Worm (Caenorhabditis elegans) whole organism, L1 larva: ENCODE results near the gene F52C12.2.

Source experiments
- C04F5.9 ChIP-seq: sonication (generic microtip); optimal IDR thresholded peaks from 2 replicates; lab custom pipeline; 2016; ENCODE audit warnings: missing genetic modification characterization, missing compliant biosample characterization
- C16A3.4 ChIP-seq: fragments of 150-350 bp; optimal IDR thresholded peaks from 2 replicates; lab custom pipeline; 2014; ENCODE audit warnings: missing biosample characterization, missing genetic modification characterization
- C34B4.2 ChIP-seq: sonication (generic microtip); optimal IDR thresholded peaks from 2 replicates; lab custom pipeline; 2017; ENCODE audit warnings: mild to moderate bottlenecking, missing genetic modification characterization, missing compliant biosample characterization
- F16B12.6 ChIP-seq: fragments of 150-350 bp; optimal IDR thresholded peaks from 2 replicates; lab custom pipeline; 2014; ENCODE audit warnings: missing biosample characterization, missing genetic modification characterization
- blmp-1 ChIP-seq: fragments of 150-350 bp; optimal IDR thresholded peaks from 2 replicates; lab custom pipeline; 2014; ENCODE audit warnings: missing biosample characterization, missing genetic modification characterization
- ceh-63 ChIP-seq: fragments of 200-800 bp; sonication (Bioruptor generic); optimal IDR thresholded peaks from 2 replicates; lab custom pipeline; 2018; ENCODE audit warnings: mild to moderate bottlenecking, missing genetic modification characterization, missing compliant biosample characterization
- ceh-8 ChIP-seq: fragments of 200-800 bp; sonication (Bioruptor generic); optimal IDR thresholded peaks from 2 replicates; lab custom pipeline; 2018; ENCODE audit warnings: mild to moderate bottlenecking, missing genetic modification characterization, moderate library complexity, missing compliant biosample characterization
- ceh-82 ChIP-seq, 3 experiments: fragments of 150-350 bp in 1 of 3; sonication (generic microtip) in 2 of 3; optimal IDR thresholded peaks; 2 replicates each; lab custom pipeline; 2014 to 2017; ENCODE audit warnings: missing biosample characterization in 3 of 3, missing genetic modification characterization in 3 of 3
- ceh-90 ChIP-seq: sonication (generic microtip); optimal IDR thresholded peaks from 2 replicates; lab custom pipeline; 2016; ENCODE audit warnings: missing genetic modification characterization, missing compliant biosample characterization
- ces-1 ChIP-seq: fragments of 150-350 bp; optimal IDR thresholded peaks from 2 replicates; lab custom pipeline; 2014; ENCODE audit warnings: missing biosample characterization, missing genetic modification reagents, missing genetic modification characterization
- dpl-1 ChIP-seq, 3 experiments: fragments of 150-350 bp in 2 of 3; sonication (generic microtip) in 1 of 3; optimal IDR thresholded peaks; 2 replicates each; lab custom pipeline; 2014 to 2017; ENCODE audit warnings: missing biosample characterization in 3 of 3, missing genetic modification characterization in 3 of 3, missing genetic modification reagents in 3 of 3
- efl-1 ChIP-seq, 4 experiments: fragments of 150-350 bp; optimal IDR thresholded peaks in 3 of 4; peaks in 1 of 4; 1 replicate in 1 of 4; 2 replicates in 3 of 4; lab custom pipeline; 2014; ENCODE audit warnings: missing biosample characterization in 2 of 4, missing genetic modification characterization in 2 of 4, missing genetic modification reagents in 2 of 4
- efl-3 ChIP-seq: fragments of 200-800 bp; sonication (Bioruptor generic); optimal IDR thresholded peaks from 2 replicates; lab custom pipeline; 2018; ENCODE audit warnings: mild to moderate bottlenecking, missing genetic modification characterization, missing compliant biosample characterization
- egl-27 ChIP-seq, 2 experiments: fragments of 150-350 bp in 1 of 2; sonication (generic microtip); optimal IDR thresholded peaks; 3 replicates each; lab custom pipeline; 2017 to 2018; ENCODE audit warnings: missing biosample characterization in 2 of 2, missing genetic modification characterization in 2 of 2, missing genetic modification reagents in 2 of 2
- elt-2 ChIP-seq: sonication (generic microtip); optimal IDR thresholded peaks from 2 replicates; lab custom pipeline; 2016; ENCODE audit warnings: missing genetic modification characterization, mild to moderate bottlenecking, inconsistent platforms, missing compliant biosample characterization, missing genetic modification reagents
- fkh-4 ChIP-seq: sonication (generic microtip); optimal IDR thresholded peaks from 2 replicates; lab custom pipeline; 2016; ENCODE audit warnings: missing compliant biosample characterization, missing genetic modification characterization, borderline replicate concordance
- fkh-8 ChIP-seq: sonication (generic microtip); optimal IDR thresholded peaks from 2 replicates; lab custom pipeline; 2016; ENCODE audit warnings: mild to moderate bottlenecking, missing genetic modification characterization, missing compliant biosample characterization
- hlh-17 ChIP-seq: fragments of 200-800 bp; sonication (Bioruptor generic); optimal IDR thresholded peaks from 2 replicates; lab custom pipeline; 2018; ENCODE audit warnings: missing genetic modification characterization, mild to moderate bottlenecking, missing compliant biosample characterization, moderate library complexity, borderline replicate concordance
- hpl-2 ChIP-seq: fragments of 150-350 bp; optimal IDR thresholded peaks from 2 replicates; lab custom pipeline; 2014; ENCODE audit warnings: missing biosample characterization, missing genetic modification reagents, missing genetic modification characterization
- irx-1 ChIP-seq: sonication (generic microtip); optimal IDR thresholded peaks from 2 replicates; lab custom pipeline; 2016; ENCODE audit warnings: missing genetic modification characterization, missing compliant biosample characterization
- lin-14 ChIP-seq: fragments of 200-800 bp; sonication (Bioruptor generic); optimal IDR thresholded peaks from 2 replicates; lab custom pipeline; 2018; ENCODE audit warnings: mild to moderate bottlenecking, missing genetic modification characterization, moderate library complexity, missing compliant biosample characterization
- lin-39 ChIP-seq: fragments of 150-350 bp; optimal IDR thresholded peaks from 2 replicates; lab custom pipeline; 2014; ENCODE audit warnings: missing biosample characterization, missing genetic modification reagents, missing genetic modification characterization
- lir-3 ChIP-seq: sonication (generic microtip); optimal IDR thresholded peaks from 2 replicates; lab custom pipeline; 2016; ENCODE audit warnings: mild to moderate bottlenecking, missing genetic modification characterization, moderate library complexity, missing compliant biosample characterization; ENCODE audit not compliant: poor library complexity
- lsy-2 ChIP-seq, 2 experiments: fragments of 150-350 bp; optimal IDR thresholded peaks; 2 replicates each; lab custom pipeline; 2014; ENCODE audit warnings: missing biosample characterization in 2 of 2, missing genetic modification characterization in 2 of 2
- mdl-1 ChIP-seq, 2 experiments: fragments of 150-350 bp; optimal IDR thresholded peaks; 2 replicates each; lab custom pipeline; 2014 to 2017; ENCODE audit warnings: missing biosample characterization in 2 of 2, missing genetic modification characterization in 2 of 2, inconsistent platforms in 1 of 2
- mef-2 ChIP-seq: fragments of 150-350 bp; optimal IDR thresholded peaks from 2 replicates; lab custom pipeline; 2014; ENCODE audit warnings: missing biosample characterization, missing genetic modification characterization
- nhr-20 ChIP-seq: sonication (generic microtip); optimal IDR thresholded peaks from 2 replicates; lab custom pipeline; 2016; ENCODE audit warnings: mild to moderate bottlenecking, missing genetic modification characterization, missing compliant biosample characterization
- nhr-237 ChIP-seq: fragments of 150-350 bp; optimal IDR thresholded peaks from 2 replicates; lab custom pipeline; 2014; ENCODE audit warnings: missing biosample characterization, missing genetic modification characterization
- nhr-28 ChIP-seq: fragments of 150-350 bp; optimal IDR thresholded peaks from 2 replicates; lab custom pipeline; 2014; ENCODE audit warnings: missing biosample characterization, missing genetic modification characterization
- nhr-71 ChIP-seq: sonication (generic microtip); optimal IDR thresholded peaks from 2 replicates; lab custom pipeline; 2016; ENCODE audit warnings: mild to moderate bottlenecking, missing genetic modification characterization, moderate library complexity, missing compliant biosample characterization
- nhr-76 ChIP-seq: sonication (generic microtip); optimal IDR thresholded peaks from 2 replicates; lab custom pipeline; 2017; ENCODE audit warnings: missing biosample characterization, missing genetic modification characterization
- nhr-85 ChIP-seq: sonication (generic microtip); peaks from one replicate; lab custom pipeline; 2016; ENCODE audit warnings: missing genetic modification characterization, inconsistent platforms, missing compliant biosample characterization
- pag-3 ChIP-seq: sonication (generic microtip); optimal IDR thresholded peaks from 2 replicates; lab custom pipeline; 2017; ENCODE audit warnings: missing genetic modification characterization, mild to moderate bottlenecking, missing compliant biosample characterization, antibody characterized with exemption, borderline replicate concordance; ENCODE audit not compliant: insufficient read depth
- rnt-1 ChIP-seq: sonication (generic microtip); optimal IDR thresholded peaks from 2 replicates; lab custom pipeline; 2016; ENCODE audit warnings: mild to moderate bottlenecking, missing genetic modification characterization, moderate library complexity, missing compliant biosample characterization
- unc-30 ChIP-seq: sonication (generic microtip); optimal IDR thresholded peaks from 2 replicates; lab custom pipeline; 2017; ENCODE audit warnings: missing biosample characterization, missing genetic modification characterization
- xbp-1 ChIP-seq: sonication (generic microtip); optimal IDR thresholded peaks from 2 replicates; lab custom pipeline; 2016; ENCODE audit warnings: missing genetic modification characterization, missing compliant biosample characterization
- zag-1 ChIP-seq: fragments of 150-350 bp; optimal IDR thresholded peaks from 2 replicates; lab custom pipeline; 2014; ENCODE audit warnings: missing biosample characterization, missing genetic modification characterization

The F52C12.2 gene

DNA sequence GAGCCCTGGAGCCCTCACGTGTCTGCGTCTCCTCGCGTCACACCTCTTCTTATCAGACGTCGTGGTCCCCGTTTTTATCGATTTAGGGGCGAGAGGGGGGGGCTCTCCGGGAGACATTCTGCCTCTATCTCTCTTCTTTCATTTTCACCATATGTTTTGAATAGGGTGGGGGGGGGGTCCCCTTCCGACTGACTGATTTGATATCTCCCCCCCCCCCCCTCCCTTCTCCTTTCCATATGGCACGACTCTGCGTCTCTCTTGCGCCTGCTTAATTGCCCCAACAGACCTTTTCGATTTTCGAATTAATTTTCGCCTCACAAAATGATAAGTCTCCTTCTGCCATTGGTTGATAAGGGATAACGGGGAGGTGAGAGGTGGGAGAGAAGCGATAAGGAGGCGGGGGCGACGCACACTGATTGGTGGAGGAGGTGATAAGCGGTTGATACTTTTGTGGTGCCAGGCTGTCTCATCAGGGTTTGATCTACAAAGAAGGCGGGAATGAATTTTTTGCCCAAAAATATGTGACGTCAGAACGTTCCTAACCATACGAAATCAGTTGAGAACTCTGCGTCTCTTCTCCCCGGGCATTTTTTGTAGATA lies 49.2 kb upstream of the F52C12.2 start (continued):
- TF ChIP-seq dpl-1 (GFP tag; optimal IDR thresholded peaks at IDR 0.05; lab: Kevin White, UChicago) (no peak), nhr-71 (tag; lab: Kevin White, UChicago) (no peak), C04F5.9 (tag; lab: Kevin White, UChicago) (no peak), C34B4.2 (tag; lab: Kevin White, UChicago) (no peak), nhr-237 (no peak), mef-2 (tag; lab: Kevin White, UChicago) (no peak), mdl-1 (tag; optimal IDR thresholded peaks at IDR 0.05; lab: Kevin White, UChicago) (no peak), elt-2 (tag; lab: Kevin White, UChicago) (peak; percentile 8), ceh-63 (GFP tag; lab: Kevin White, UChicago) (no peak), rnt-1 (tag; lab: Kevin White, UChicago) (peak; percentile 25), nhr-28 (tag; lab: Kevin White, UChicago) (no peak), hlh-17 (no peak), efl-1 (optimal IDR thresholded peaks at IDR 0.05; lab: Kevin White, UChicago) (no peak), efl-1 (GFP tag; optimal IDR thresholded peaks at IDR 0.05 in 1 of 2; lab: Kevin White, UChicago) (peak in 1 of 2 experiments; percentile 90), fkh-4 (tag; lab: Kevin White, UChicago) (peak; percentile 79), lsy-2 (tag; optimal IDR thresholded peaks at IDR 0.05; lab: Kevin White, UChicago) (peak; percentile 57 to 73), F16B12.6 (no peak), pag-3 (tag; lab: Kevin White, UChicago) (no peak), ceh-90 (tag; lab: Kevin White, UChicago) (no peak)

DNA sequence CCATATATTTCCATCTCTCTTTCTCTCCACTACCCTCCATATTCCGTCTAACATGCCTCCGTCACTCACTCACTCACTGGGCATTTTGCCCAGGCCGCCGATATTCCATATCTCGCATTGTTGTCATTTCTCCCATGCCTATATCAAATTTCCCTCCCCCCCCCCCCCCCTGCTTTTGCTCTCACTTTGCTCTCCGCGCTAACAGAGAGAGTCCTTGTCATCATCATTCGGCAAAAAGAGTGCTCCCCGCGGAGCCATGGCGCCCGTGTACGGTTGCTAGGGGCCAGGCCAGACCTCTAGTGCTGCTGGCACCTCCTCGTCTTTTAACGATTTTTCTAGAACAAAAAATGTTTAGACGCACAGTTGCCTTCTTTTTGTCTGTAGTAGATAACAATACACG lies 48.1 kb upstream of the F52C12.2 start:
- TF ChIP-seq lin-14 (GFP tag; lab: Kevin White, UChicago) (peak; percentile 6), fkh-8 (tag; lab: Kevin White, UChicago) (no peak), unc-30 (tag; lab: Kevin White, UChicago) (no peak), irx-1 (tag; lab: Kevin White, UChicago) (no peak), efl-3 (GFP tag; lab: Kevin White, UChicago) (no peak), nhr-76 (no peak), lin-39 (tag; lab: Kevin White, UChicago) (no peak), ceh-82 (tag; optimal IDR thresholded peaks at IDR 0.05; lab: Kevin White, UChicago) (no peak), hpl-2 (GFP tag; lab: Kevin White, UChicago) (no peak)

DNA sequence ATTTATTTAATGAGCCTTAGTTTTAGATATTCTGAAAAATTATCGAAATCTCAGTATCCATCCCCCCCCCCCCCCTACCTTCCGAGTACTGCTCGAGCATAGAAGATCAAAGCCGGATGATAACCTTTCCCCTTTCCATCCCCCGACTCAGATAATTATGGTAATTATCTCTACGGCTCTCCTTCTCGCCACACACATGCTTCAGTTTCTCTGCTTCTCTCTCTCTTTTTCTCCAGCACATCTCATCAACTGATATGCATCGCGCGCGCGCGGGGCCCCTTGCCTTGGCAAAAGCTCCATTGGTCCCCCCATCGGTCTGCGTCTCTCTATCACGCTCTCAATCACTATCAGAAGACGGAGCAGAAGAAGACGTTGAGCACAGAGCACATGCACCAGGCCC lies 46.7 kb upstream of the F52C12.2 start:
- TF ChIP-seq lin-14 (GFP tag; lab: Kevin White, UChicago) (peak; percentile 58), lir-3 (no peak), nhr-71 (tag; lab: Kevin White, UChicago) (peak; percentile 4), C16A3.4 (tag; lab: Kevin White, UChicago) (no peak), lin-39 (tag; lab: Kevin White, UChicago) (no peak)

DNA sequence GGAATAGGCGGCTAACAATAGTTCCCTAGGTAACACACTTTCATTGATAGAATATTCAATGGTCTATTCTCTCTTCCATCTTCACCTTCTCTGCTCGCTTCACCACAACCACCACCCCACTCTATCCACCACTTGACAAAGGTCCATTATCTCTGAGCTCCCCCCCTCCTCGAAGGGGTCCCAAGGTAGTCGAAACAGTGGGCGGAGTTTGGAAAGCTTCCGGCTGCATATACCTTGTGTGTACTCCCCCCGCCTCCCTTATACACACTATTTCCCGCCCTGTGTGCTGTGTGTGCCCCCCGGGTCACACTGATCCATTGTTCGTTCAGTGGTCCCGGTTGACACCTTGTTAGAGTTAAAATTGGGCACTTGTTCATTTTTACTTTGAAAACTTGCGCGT lies 44.9 kb upstream of the F52C12.2 start:
- no peak for TF ChIP-seq egl-27 (tag; optimal IDR thresholded peaks at IDR 0.05; lab: Kevin White, UChicago)
- no peak for TF ChIP-seq ceh-8 (GFP tag; lab: Kevin White, UChicago)
- peak; percentile 10 for TF ChIP-seq lin-14 (GFP tag; lab: Kevin White, UChicago)
- TF ChIP-seq fkh-8 (tag; lab: Kevin White, UChicago), result peak; percentile 12

DNA sequence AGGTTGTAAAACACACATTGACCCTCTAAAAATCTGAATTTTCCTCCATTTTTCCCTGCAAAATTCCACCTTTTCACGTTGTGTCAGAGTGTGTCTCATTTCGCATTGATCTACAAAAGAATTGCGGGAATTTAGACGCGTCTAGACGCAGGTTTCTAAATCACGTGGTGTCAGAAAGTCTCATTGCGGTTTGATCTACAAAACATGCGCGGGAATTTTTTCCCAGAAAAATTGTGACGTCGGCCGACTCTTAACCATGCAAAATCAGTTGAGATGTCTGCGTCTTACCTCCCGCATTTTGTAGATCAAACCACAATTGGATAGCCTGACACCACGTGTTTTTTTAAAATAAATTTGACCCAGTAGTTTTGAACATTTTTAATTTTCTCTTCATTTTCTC lies 44.5 kb upstream of the F52C12.2 start:
- TF ChIP-seq C34B4.2 (tag; lab: Kevin White, UChicago) (no peak), ces-1 (GFP tag; lab: Kevin White, UChicago) (no peak), nhr-20 (tag; lab: Kevin White, UChicago) (no peak), ceh-90 (tag; lab: Kevin White, UChicago) (no peak), nhr-237 (no peak), xbp-1 (tag; lab: Kevin White, UChicago) (no peak), zag-1 (no peak), ceh-63 (GFP tag; lab: Kevin White, UChicago) (no peak), blmp-1 (tag; lab: Kevin White, UChicago) (no peak), nhr-85 (tag; lab: Kevin White, UChicago) (no peak)
- TF ChIP-seq, all 84 proteins: peak for 0
